Worm (Caenorhabditis elegans): ENCODE data around the gene Y47D3A.34.

DNA sequence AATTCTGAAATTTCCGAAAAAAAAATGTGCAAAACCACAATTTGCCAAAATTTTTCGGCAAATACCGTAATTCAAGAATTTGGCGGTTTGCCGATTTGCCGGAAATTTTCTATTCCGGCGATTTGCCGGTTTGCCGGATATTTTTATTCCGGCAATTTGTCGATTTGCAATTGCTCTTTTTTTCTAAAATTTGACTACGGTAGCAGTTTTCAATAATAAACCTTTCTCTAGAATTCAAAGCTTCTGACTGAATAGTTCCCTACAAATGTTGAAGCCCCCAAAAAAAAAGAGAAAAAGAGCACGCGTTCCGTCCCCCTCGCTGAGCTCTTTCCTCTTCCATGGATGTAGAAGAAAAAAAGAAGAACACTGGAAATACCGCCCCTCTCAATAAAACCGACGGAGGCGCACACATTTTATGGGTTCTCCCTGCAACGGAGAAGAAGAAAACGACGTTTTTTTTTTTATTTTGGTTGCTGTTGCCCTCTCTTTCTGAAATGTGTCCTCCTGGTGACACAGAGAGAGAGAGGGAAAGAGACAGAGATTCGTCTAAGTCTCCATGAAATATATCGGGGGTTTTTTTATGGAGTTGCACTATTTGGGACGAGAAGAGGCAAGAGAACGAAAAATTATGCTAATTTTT is 33.7 kb downstream of the Y47D3A.34 start:
- TF ChIP-seq nhr-2 (tag; optimal IDR thresholded peaks at IDR 0.05) (no peak), lin-13 (tag; optimal IDR thresholded peaks at IDR 0.05) (no peak), bed-3 (GFP tag; optimal IDR thresholded peaks at IDR 0.05) (no peak), mep-1 (tag; optimal IDR thresholded peaks at IDR 0.05) (no peak), unc-62 (GFP tag; optimal IDR thresholded peaks at IDR 0.05) (no peak), mab-5 (tag; optimal IDR thresholded peaks at IDR 0.05) (no peak), elt-3 (tag; optimal IDR thresholded peaks at IDR 0.05) (no peak), snpc-4 (tag; optimal IDR thresholded peaks at IDR 0.05) (no peak), nhr-76 (tag; optimal IDR thresholded peaks at IDR 0.05) (no peak), lsy-2 (tag; optimal IDR thresholded peaks at IDR 0.05) (no peak), nhr-237 (tag; optimal IDR thresholded peaks at IDR 0.05) (no peak), cnd-1 (tag; optimal IDR thresholded peaks at IDR 0.05) (no peak)
